Fruit fly (Drosophila melanogaster) whole organism, embryonic: ENCODE results near the gene CG43134.
A peak's percentile ranks its signal among the peaks of the same experiment; 100 is the strongest.

Source experiments
- Bdp1 ChIP-seq: fragments of 200-800 bp; sonication (Bioruptor generic); optimal IDR thresholded peaks from 3 replicates; lab custom pipeline; 2016; ENCODE audit warnings: missing biosample characterization, missing genetic modification characterization
- CG10366 ChIP-seq: fragments of 200-800 bp; sonication (Bioruptor generic); IDR thresholded peaks from 2 replicates; pipeline ENCODE4 v1.3.6; 2022; ENCODE audit warnings: missing biosample characterization, missing genetic modification characterization
- CG11247 ChIP-seq: fragments of 200-800 bp; sonication (Bioruptor generic); IDR thresholded peaks from 2 replicates; pipeline ENCODE4 v1.3.6; 2022; ENCODE audit warnings: missing biosample characterization, missing genetic modification characterization
- CG11560 ChIP-seq: fragments of 200-800 bp; sonication (Bioruptor generic); IDR thresholded peaks from 3 replicates; pipeline ENCODE4 v1.3.6; 2022; ENCODE audit warnings: missing biosample characterization, missing genetic modification characterization
- CG12299 ChIP-seq: fragments of 200-800 bp; sonication (Bioruptor generic); optimal IDR thresholded peaks from 2 replicates; lab custom pipeline; 2018; ENCODE audit warnings: missing biosample characterization, mild to moderate bottlenecking, missing genetic modification characterization
- CG12769 ChIP-seq: fragments of 200-800 bp; sonication (Bioruptor generic); optimal IDR thresholded peaks from 2 replicates; lab custom pipeline; 2019; ENCODE audit warnings: missing biosample characterization, mild to moderate bottlenecking, missing genetic modification characterization, moderate library complexity
- CG13123 ChIP-seq: fragments of 200-800 bp; sonication (Bioruptor generic); optimal IDR thresholded peaks from 2 replicates; lab custom pipeline; 2016; ENCODE audit warnings: missing biosample characterization, missing genetic modification characterization
- CG14965 ChIP-seq: fragments of 200-800 bp; sonication (Bioruptor generic); optimal IDR thresholded peaks from 2 replicates; lab custom pipeline; 2016; ENCODE audit warnings: missing biosample characterization, missing genetic modification characterization, borderline replicate concordance
- CG17912 ChIP-seq: fragments of 200-800 bp; sonication (Bioruptor generic); optimal IDR thresholded peaks from 2 replicates; lab custom pipeline; 2018; ENCODE audit warnings: missing biosample characterization, mild to moderate bottlenecking, missing genetic modification characterization
- CG2129 ChIP-seq: fragments of 200-800 bp; sonication (Bioruptor generic); IDR thresholded peaks from 2 replicates; pipeline ENCODE4 v1.3.6; 2022; ENCODE audit warnings: missing biosample characterization, missing genetic modification characterization; ENCODE audit not compliant: partially characterized antibody
- CG2199 ChIP-seq: fragments of 200-800 bp; sonication (Bioruptor generic); IDR thresholded peaks from 3 replicates; pipeline ENCODE4 v1.3.6; 2022; ENCODE audit warnings: missing biosample characterization, missing genetic modification characterization
- CG2202 ChIP-seq: fragments of 200-800 bp; sonication (Bioruptor generic); optimal IDR thresholded peaks from 2 replicates; lab custom pipeline; 2018; ENCODE audit warnings: missing biosample characterization, mild to moderate bottlenecking, missing genetic modification characterization
- CG31224 ChIP-seq: fragments of 200-800 bp; sonication (Bioruptor generic); IDR thresholded peaks from 2 replicates; pipeline ENCODE4 v1.3.6; 2022; ENCODE audit warnings: missing biosample characterization, missing genetic modification characterization
- CG32532 ChIP-seq: fragments of 200-800 bp; sonication (Bioruptor generic); IDR thresholded peaks from 2 replicates; pipeline ENCODE4 v1.3.6; 2022; ENCODE audit warnings: missing biosample characterization, missing genetic modification characterization
- CG34376 ChIP-seq: fragments of 200-800 bp; sonication (Bioruptor generic); optimal IDR thresholded peaks from 2 replicates; lab custom pipeline; 2018; ENCODE audit warnings: missing biosample characterization, mild to moderate bottlenecking, missing genetic modification characterization
- CG6272 ChIP-seq: fragments of 200-800 bp; sonication (Bioruptor generic); IDR thresholded peaks from 2 replicates; pipeline ENCODE4 v1.3.6; 2022; ENCODE audit warnings: missing biosample characterization, missing genetic modification characterization
- CG7372 ChIP-seq: fragments of 200-800 bp; sonication (Bioruptor generic); IDR thresholded peaks from 2 replicates; pipeline ENCODE4 v1.3.6; 2022; ENCODE audit warnings: missing biosample characterization, missing genetic modification characterization
- CG7786 ChIP-seq: fragments of 200-800 bp; sonication (Bioruptor generic); optimal IDR thresholded peaks from 2 replicates; lab custom pipeline; 2016; ENCODE audit warnings: missing biosample characterization, missing genetic modification characterization
- CG9609 ChIP-seq: fragments of 200-800 bp; sonication (Bioruptor generic); optimal IDR thresholded peaks from 3 replicates; lab custom pipeline; 2016; ENCODE audit warnings: missing biosample characterization, missing genetic modification characterization
- CG9797 ChIP-seq: fragments of 200-800 bp; sonication (Bioruptor generic); optimal IDR thresholded peaks from 3 replicates; lab custom pipeline; 2018; ENCODE audit warnings: missing biosample characterization, mild to moderate bottlenecking, missing genetic modification characterization
- CG9876 ChIP-seq: fragments of 200-800 bp; sonication (Bioruptor generic); optimal IDR thresholded peaks from 2 replicates; lab custom pipeline; 2016; ENCODE audit warnings: missing biosample characterization, missing genetic modification characterization
- CkIIα-i1 ChIP-seq: fragments of 200-800 bp; sonication (Bioruptor generic); IDR thresholded peaks from 2 replicates; pipeline ENCODE4 v1.3.6; 2022; ENCODE audit warnings: missing biosample characterization, missing genetic modification characterization
- Dip2 ChIP-seq: fragments of 200-800 bp; sonication (Bioruptor generic); IDR thresholded peaks from 2 replicates; pipeline ENCODE4 v1.3.6; 2022; ENCODE audit warnings: missing biosample characterization, missing genetic modification characterization
- E2f2 ChIP-seq: fragments of 200-800 bp; sonication (Bioruptor generic); IDR thresholded peaks from 2 replicates; pipeline ENCODE4 v1.3.6; 2022; ENCODE audit warnings: missing biosample characterization, missing genetic modification characterization
- Ets97D ChIP-seq: fragments of 200-800 bp; sonication (Bioruptor generic); optimal IDR thresholded peaks from 3 replicates; lab custom pipeline; 2016; ENCODE audit warnings: missing biosample characterization, missing genetic modification characterization
- HLH4C ChIP-seq: fragments of 200-800 bp; sonication (Bioruptor generic); IDR thresholded peaks from 3 replicates; pipeline ENCODE4 v1.3.6; 2022; ENCODE audit warnings: missing biosample characterization, missing genetic modification characterization; ENCODE audit not compliant: partially characterized antibody
- Lhr ChIP-seq: fragments of 200-800 bp; sonication (Bioruptor generic); optimal IDR thresholded peaks from 3 replicates; lab custom pipeline; 2017; ENCODE audit warnings: mild to moderate bottlenecking, missing biosample characterization, missing genetic modification reagents, missing genetic modification characterization
- Ptx1 ChIP-seq: fragments of 200-800 bp; sonication (Bioruptor generic); IDR thresholded peaks from 2 replicates; pipeline ENCODE4 v1.3.6; 2022; ENCODE audit warnings: missing biosample characterization, missing genetic modification characterization
- Ravus ChIP-seq: fragments of 200-800 bp; sonication (Bioruptor generic); IDR thresholded peaks from 2 replicates; pipeline ENCODE4 v1.3.6; 2022; ENCODE audit warnings: missing biosample characterization, missing genetic modification characterization
- Sin3A ChIP-seq: fragments of >200 bp; optimal IDR thresholded peaks from 2 replicates; lab custom pipeline; 2018
- Sry-δ ChIP-seq: fragments of 200-800 bp; sonication (Bioruptor generic); optimal IDR thresholded peaks from 2 replicates; lab custom pipeline; 2016; ENCODE audit warnings: missing biosample characterization, missing genetic modification characterization
- Xbp1 ChIP-seq: fragments of 200-800 bp; sonication (Bioruptor generic); optimal IDR thresholded peaks from 3 replicates; lab custom pipeline; 2016; ENCODE audit warnings: missing biosample characterization, mild to moderate bottlenecking, missing genetic modification characterization
- Xrp1 ChIP-seq: fragments of 200-800 bp; sonication (Bioruptor generic); IDR thresholded peaks from 2 replicates; pipeline ENCODE4 v1.3.6; 2022; ENCODE audit warnings: missing biosample characterization, missing genetic modification characterization
- aop ChIP-seq: fragments of 200-800 bp; sonication (Bioruptor generic); IDR thresholded peaks from 2 replicates; pipeline ENCODE4 v1.3.6; 2022; ENCODE audit warnings: missing biosample characterization, missing genetic modification characterization
- bab2 ChIP-seq: fragments of 200-800 bp; sonication (Bioruptor generic); optimal IDR thresholded peaks from 2 replicates; lab custom pipeline; 2016; ENCODE audit warnings: missing biosample characterization, missing genetic modification characterization
- bsh ChIP-seq, 2 experiments: fragments of 200-800 bp; sonication (Bioruptor generic); optimal IDR thresholded peaks; 2 replicates each; lab custom pipeline; 2017 to 2018; ENCODE audit warnings: mild to moderate bottlenecking in 2 of 2, missing biosample characterization in 2 of 2, missing genetic modification characterization in 2 of 2, moderate library complexity in 1 of 2
- caup ChIP-seq: fragments of 200-800 bp; sonication (Bioruptor generic); optimal IDR thresholded peaks from 3 replicates; lab custom pipeline; 2017; ENCODE audit warnings: missing biosample characterization, mild to moderate bottlenecking, missing genetic modification characterization, moderate library complexity; ENCODE audit not compliant: severe bottlenecking
- danr ChIP-seq: fragments of 200-800 bp; sonication (Bioruptor generic); IDR thresholded peaks from 2 replicates; pipeline ENCODE4 v1.3.6; 2022; ENCODE audit warnings: missing biosample characterization, missing genetic modification characterization
- fd102C ChIP-seq: fragments of 200-800 bp; sonication (Bioruptor generic); optimal IDR thresholded peaks from 2 replicates; lab custom pipeline; 2018; ENCODE audit warnings: missing biosample characterization, mild to moderate bottlenecking, missing genetic modification characterization, moderate library complexity
- gsb ChIP-seq: fragments of 200-800 bp; sonication (Bioruptor generic); IDR thresholded peaks from 2 replicates; pipeline ENCODE4 v1.3.6; 2022; ENCODE audit warnings: missing biosample characterization, missing genetic modification characterization
- lbe ChIP-seq: fragments of 200-800 bp; sonication (Bioruptor generic); optimal IDR thresholded peaks from 2 replicates; lab custom pipeline; 2016; ENCODE audit warnings: missing biosample characterization, mild to moderate bottlenecking, missing genetic modification characterization
- schlank ChIP-seq: fragments of 200-800 bp; sonication (Bioruptor generic); optimal IDR thresholded peaks from 2 replicates; lab custom pipeline; 2018; ENCODE audit warnings: missing biosample characterization, mild to moderate bottlenecking, missing genetic modification characterization
- shn ChIP-seq: fragments of 200-800 bp; sonication (Bioruptor generic); optimal IDR thresholded peaks from 3 replicates; lab custom pipeline; 2016; ENCODE audit warnings: missing biosample characterization, missing genetic modification characterization
- sna ChIP-seq: fragments of 200-800 bp; sonication (Bioruptor generic); IDR thresholded peaks from 2 replicates; pipeline ENCODE4 v1.3.6; 2022; ENCODE audit warnings: missing biosample characterization, missing genetic modification characterization; ENCODE audit not compliant: partially characterized antibody
- sqz ChIP-seq: fragments of 200-800 bp; sonication (Bioruptor generic); optimal IDR thresholded peaks from 3 replicates; lab custom pipeline; 2018; ENCODE audit warnings: missing biosample characterization, mild to moderate bottlenecking, missing genetic modification characterization
- tap ChIP-seq: fragments of 200-800 bp; optimal IDR thresholded peaks from 3 replicates; lab custom pipeline; 2019; ENCODE audit warnings: missing biosample characterization, mild to moderate bottlenecking, missing genetic modification characterization, moderate library complexity
- tgo ChIP-seq: fragments of 200-800 bp; sonication (Bioruptor generic); IDR thresholded peaks from 3 replicates; pipeline ENCODE4 v1.3.6; 2022; ENCODE audit warnings: missing biosample characterization, missing genetic modification characterization
- tll ChIP-seq, 2 experiments: fragments of 200-800 bp in 1 of 2; fragments of >200 bp in 1 of 2; sonication (Bioruptor generic) in 1 of 2; optimal IDR thresholded peaks; 2 replicates each; lab custom pipeline; 2017 to 2019; ENCODE audit warnings: missing biosample characterization in 2 of 2, missing genetic modification characterization in 2 of 2, mild to moderate bottlenecking in 1 of 2, moderate library complexity in 1 of 2
- toy ChIP-seq: fragments of 200-800 bp; sonication (Bioruptor generic); IDR thresholded peaks from 2 replicates; pipeline ENCODE4 v1.3.6; 2022; ENCODE audit warnings: missing biosample characterization, missing genetic modification characterization
- vnd ChIP-seq: fragments of 200-800 bp; sonication (Bioruptor generic); IDR thresholded peaks from 3 replicates; pipeline ENCODE4 v1.3.6; 2022; ENCODE audit warnings: missing biosample characterization, missing genetic modification characterization; ENCODE audit not compliant: partially characterized antibody
- zen2 ChIP-seq: fragments of 200-800 bp; sonication (Bioruptor generic); IDR thresholded peaks from 3 replicates; pipeline ENCODE4 v1.3.6; 2022; ENCODE audit warnings: missing biosample characterization, missing genetic modification characterization; ENCODE audit not compliant: partially characterized antibody

Gene CG43134

DNA sequence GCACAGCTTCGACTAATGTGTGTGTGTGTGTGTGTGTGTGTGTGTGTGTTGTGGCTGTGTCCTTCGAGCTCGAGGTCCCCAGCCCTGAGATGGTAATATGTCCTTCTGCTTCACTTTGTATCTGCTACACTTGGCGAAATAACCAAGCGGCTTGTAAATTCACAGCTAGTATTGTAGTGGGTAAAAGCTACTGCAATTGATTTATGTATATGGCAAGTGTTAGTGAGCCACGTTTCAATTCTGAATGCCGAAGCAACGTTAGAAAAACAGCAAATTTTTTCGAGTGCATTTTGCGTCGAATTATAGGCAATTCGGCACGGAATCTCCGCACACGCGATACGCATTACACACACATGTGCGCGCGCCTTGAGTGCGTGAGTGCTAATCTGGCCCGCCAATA is 15.5 kb downstream of the CG43134 start (continued):
- TF ChIP-seq CkIIα-i1 (GFP tag; lab: Robert Waterston, UW), result no peak
- TF ChIP-seq CG7372 (GFP tag; lab: Robert Waterston, UW), result peak; percentile 18; the same call in 1 of the 2 replicates
- no peak for TF ChIP-seq CG2199 (GFP tag; lab: Robert Waterston, UW)
- TF ChIP-seq fd102C (GFP tag; lab: Kevin White, UChicago), result no peak
- TF ChIP-seq CG9609, result peak; percentile 16
- TF ChIP-seq CG9797, result no peak
- TF ChIP-seq CG14965 (GFP tag; lab: Kevin White, UChicago), result no peak
- no peak for TF ChIP-seq CG2202 (tag; lab: Kevin White, UChicago)
- peak; percentile 80 for TF ChIP-seq CG12769 (tag; lab: Kevin White, UChicago)
- no peak for TF ChIP-seq sqz (GFP tag; lab: Kevin White, UChicago)
- no peak for TF ChIP-seq toy (GFP tag; lab: Robert Waterston, UW)
- no peak for TF ChIP-seq sna
- TF ChIP-seq Sin3A, result no peak
- no peak for TF ChIP-seq Sry-δ (GFP tag; lab: Kevin White, UChicago)
- TF ChIP-seq Lhr (GFP tag; lab: Kevin White, UChicago), result no peak
- no peak for TF ChIP-seq HLH4C (GFP tag; lab: Robert Waterston, UW)
- TF ChIP-seq CG17912 (GFP tag; lab: Kevin White, UChicago), result no peak
- TF ChIP-seq CG10366, result no peak
- no peak for TF ChIP-seq CG2129 (GFP tag; lab: Robert Waterston, UW)
- TF ChIP-seq CG11247, result no peak
- TF ChIP-seq Bdp1 (GFP tag; lab: Kevin White, UChicago), result no peak
- no peak for TF ChIP-seq CG13123
- TF ChIP-seq lbe (GFP tag; lab: Kevin White, UChicago), result no peak
- TF ChIP-seq CG31224 (GFP tag; lab: Robert Waterston, UW), result peak; percentile 29; the same call in 1 of the 2 replicates
- no peak for TF ChIP-seq gsb
- TF ChIP-seq CG11560 (tag; lab: Robert Waterston, UW), result no peak
- no peak for TF ChIP-seq Dip2 (GFP tag; lab: Robert Waterston, UW)
- peak; percentile 58 for TF ChIP-seq Xrp1
- no peak for TF ChIP-seq aop (GFP tag; lab: Robert Waterston, UW)
- peak; percentile 36 for TF ChIP-seq CG7786 (GFP tag; lab: Kevin White, UChicago)
- TF ChIP-seq CG32532 (GFP tag; lab: Robert Waterston, UW), result peak; percentile 54; the same call in 1 of the 2 replicates
- TF ChIP-seq bsh (GFP tag; optimal IDR thresholded peaks at IDR 0.05; lab: Kevin White, UChicago), result peak in 1 of 2 experiments; percentile 55
- no peak for TF ChIP-seq shn
- no peak for TF ChIP-seq tap (tag; lab: Kevin White, UChicago)
- no peak for TF ChIP-seq Ravus
- TF ChIP-seq Ptx1, result peak; percentile 47; the same call in 1 of the 2 replicates
- TF ChIP-seq vnd (GFP tag; lab: Robert Waterston, UW), result no peak
- peak; percentile 56 for TF ChIP-seq Xbp1 (GFP tag; lab: Kevin White, UChicago)
- no peak for TF ChIP-seq zen2 (GFP tag; lab: Robert Waterston, UW)
- TF ChIP-seq E2f2 (GFP tag; lab: Robert Waterston, UW), result peak; percentile 14; the same call in 1 of the 2 replicates
- TF ChIP-seq CG12299, result peak; percentile 2
- no peak for TF ChIP-seq tll (GFP tag; optimal IDR thresholded peaks at IDR 0.05; lab: Kevin White, UChicago)
- no peak for TF ChIP-seq Ets97D (GFP tag; lab: Kevin White, UChicago)
- no peak for TF ChIP-seq CG6272
- TF ChIP-seq CG9876, result no peak
- peak; percentile 51; the same call in 2 of the 3 replicates for TF ChIP-seq tgo (GFP tag; lab: Robert Waterston, UW)
- peak; percentile 39 for TF ChIP-seq schlank (tag; lab: Kevin White, UChicago)
- peak; percentile 63 for TF ChIP-seq caup (GFP tag; lab: Kevin White, UChicago)
- TF ChIP-seq bab2 (GFP tag; lab: Kevin White, UChicago), result no peak
- 0 out of 2 replicates have a peak, but pooled peaks have one; percentile 7 for TF ChIP-seq danr
- TF ChIP-seq CG34376 (GFP tag; lab: Kevin White, UChicago), result no peak
